Fruit fly (Drosophila melanogaster) whole organism, embryonic: ENCODE results near the gene eIF3d1.
A peak's percentile ranks its signal among the peaks of the same experiment; 100 is the strongest.

Experiments used
- Bdp1 ChIP-seq: fragments of 200-800 bp; sonication (Bioruptor generic); optimal IDR thresholded peaks from 3 replicates; lab custom pipeline; 2016; ENCODE audit warnings: missing biosample characterization, missing genetic modification characterization
- CG10267 ChIP-seq: fragments of 200-800 bp; sonication (Bioruptor generic); optimal IDR thresholded peaks from 2 replicates; lab custom pipeline; 2018; ENCODE audit warnings: missing biosample characterization, mild to moderate bottlenecking, missing genetic modification characterization, moderate library complexity
- CG11093 ChIP-seq: fragments of 200-800 bp; sonication (Bioruptor generic); IDR thresholded peaks from 3 replicates; pipeline ENCODE4 v1.3.6; 2022; ENCODE audit warnings: missing biosample characterization, missing genetic modification characterization
- CG12155 ChIP-seq: fragments of 200-800 bp; sonication (Bioruptor generic); optimal IDR thresholded peaks from 3 replicates; lab custom pipeline; 2016; ENCODE audit warnings: missing biosample characterization, missing genetic modification characterization
- CG13123 ChIP-seq: fragments of 200-800 bp; sonication (Bioruptor generic); optimal IDR thresholded peaks from 2 replicates; lab custom pipeline; 2016; ENCODE audit warnings: missing biosample characterization, missing genetic modification characterization
- CG13424 ChIP-seq: fragments of 200-800 bp; sonication (Bioruptor generic); optimal IDR thresholded peaks from 2 replicates; lab custom pipeline; 2019; ENCODE audit warnings: missing biosample characterization, mild to moderate bottlenecking, missing genetic modification characterization, moderate library complexity
- CG15269 ChIP-seq: fragments of 200-800 bp; sonication (Bioruptor generic); optimal IDR thresholded peaks from 2 replicates; lab custom pipeline; 2018; ENCODE audit warnings: missing biosample characterization, mild to moderate bottlenecking, missing genetic modification characterization, moderate library complexity
- CG1529 ChIP-seq: fragments of 200-800 bp; sonication (Bioruptor generic); optimal IDR thresholded peaks from 3 replicates; lab custom pipeline; 2018; ENCODE audit warnings: missing biosample characterization, missing genetic modification characterization
- CG15601 ChIP-seq: fragments of 200-800 bp; sonication (Bioruptor generic); optimal IDR thresholded peaks from 3 replicates; lab custom pipeline; 2019; ENCODE audit warnings: missing biosample characterization, mild to moderate bottlenecking, missing genetic modification characterization, moderate library complexity
- CG16815 ChIP-seq: fragments of 200-800 bp; sonication (Bioruptor generic); optimal IDR thresholded peaks from 3 replicates; lab custom pipeline; 2017; ENCODE audit warnings: missing biosample characterization, mild to moderate bottlenecking, missing genetic modification characterization
- CG17802 ChIP-seq: fragments of 200-800 bp; sonication (Bioruptor generic); optimal IDR thresholded peaks from 2 replicates; lab custom pipeline; 2018; ENCODE audit warnings: missing biosample characterization, mild to moderate bottlenecking, missing genetic modification characterization, moderate library complexity
- CG18599 ChIP-seq: fragments of 200-800 bp; sonication (Bioruptor generic); optimal IDR thresholded peaks from 3 replicates; lab custom pipeline; 2017; ENCODE audit warnings: missing biosample characterization, missing genetic modification characterization, mild to moderate bottlenecking, moderate library complexity, missing genetic modification reagents
- CG6254 ChIP-seq: fragments of 200-800 bp; sonication (Bioruptor generic); optimal IDR thresholded peaks from 3 replicates; lab custom pipeline; 2017; ENCODE audit warnings: mild to moderate bottlenecking, missing biosample characterization, missing genetic modification reagents, missing genetic modification characterization
- CG6272 ChIP-seq: fragments of 200-800 bp; sonication (Bioruptor generic); IDR thresholded peaks from 2 replicates; pipeline ENCODE4 v1.3.6; 2022; ENCODE audit warnings: missing biosample characterization, missing genetic modification characterization
- CG6654 ChIP-seq: fragments of 200-800 bp; sonication (Bioruptor generic); optimal IDR thresholded peaks from 2 replicates; lab custom pipeline; 2017; ENCODE audit warnings: missing biosample characterization, mild to moderate bottlenecking, missing genetic modification characterization
- CG6765 ChIP-seq: fragments of 200-800 bp; sonication (Bioruptor generic); optimal IDR thresholded peaks from 3 replicates; lab custom pipeline; 2017; ENCODE audit warnings: missing biosample characterization, mild to moderate bottlenecking, missing genetic modification characterization
- CG7786 ChIP-seq: fragments of 200-800 bp; sonication (Bioruptor generic); optimal IDR thresholded peaks from 2 replicates; lab custom pipeline; 2016; ENCODE audit warnings: missing biosample characterization, missing genetic modification characterization
- CG7839 ChIP-seq: fragments of 200-800 bp; sonication (Bioruptor generic); optimal IDR thresholded peaks from 3 replicates; lab custom pipeline; 2018; ENCODE audit warnings: missing biosample characterization, mild to moderate bottlenecking, missing genetic modification characterization, moderate library complexity
- CG8281 ChIP-seq: fragments of 200-800 bp; sonication (Bioruptor generic); optimal IDR thresholded peaks from 2 replicates; lab custom pipeline; 2018; ENCODE audit warnings: missing biosample characterization, mild to moderate bottlenecking, missing genetic modification characterization, moderate library complexity
- CoRest ChIP-seq: fragments of 200-800 bp; sonication (Bioruptor generic); optimal IDR thresholded peaks from 3 replicates; lab custom pipeline; 2018; ENCODE audit warnings: missing biosample characterization, mild to moderate bottlenecking, missing genetic modification characterization, moderate library complexity
- Elba2 ChIP-seq: fragments of 200-800 bp; sonication (Bioruptor generic); optimal IDR thresholded peaks from 3 replicates; lab custom pipeline; 2016; ENCODE audit warnings: missing biosample characterization, missing genetic modification characterization
- Hr51 ChIP-seq, 2 experiments: fragments of 200-800 bp; sonication (Bioruptor generic); optimal IDR thresholded peaks; 2 replicates in 1 of 2; 3 replicates in 1 of 2; lab custom pipeline; 2016 to 2018; ENCODE audit warnings: missing biosample characterization in 2 of 2, missing genetic modification characterization in 2 of 2, mild to moderate bottlenecking in 1 of 2, moderate library complexity in 1 of 2
- Pdp1 ChIP-seq, 2 experiments: fragments of 200-800 bp; sonication (Bioruptor generic); optimal IDR thresholded peaks; 3 replicates each; lab custom pipeline; 2016; ENCODE audit warnings: missing biosample characterization in 2 of 2, missing genetic modification characterization in 2 of 2, mild to moderate bottlenecking in 1 of 2, moderate library complexity in 1 of 2
- Rfx ChIP-seq: fragments of 200-800 bp; sonication (Bioruptor generic); IDR thresholded peaks from 2 replicates; pipeline ENCODE4 v1.3.6; 2022; ENCODE audit warnings: missing biosample characterization, missing genetic modification characterization
- Sry-β ChIP-seq: fragments of 200-800 bp; sonication (Bioruptor generic); optimal IDR thresholded peaks from 2 replicates; lab custom pipeline; 2018; ENCODE audit warnings: missing biosample characterization, mild to moderate bottlenecking, missing genetic modification characterization, moderate library complexity
- TFAM ChIP-seq: fragments of 200-800 bp; sonication (Bioruptor generic); optimal IDR thresholded peaks from 2 replicates; lab custom pipeline; 2017; ENCODE audit warnings: missing biosample characterization, missing genetic modification characterization, inconsistent platforms
- Taf1 ChIP-seq: fragments of 200-800 bp; sonication (Bioruptor generic); IDR thresholded peaks from 2 replicates; pipeline ENCODE4 v1.3.6; 2022; ENCODE audit warnings: missing biosample characterization, missing genetic modification characterization
- ap ChIP-seq: fragments of 200-800 bp; sonication (Bioruptor generic); IDR thresholded peaks from 2 replicates; pipeline ENCODE4 v1.3.6; 2022; ENCODE audit warnings: missing biosample characterization, missing genetic modification characterization
- ara ChIP-seq: fragments of 200-800 bp; sonication (Bioruptor generic); IDR thresholded peaks from 2 replicates; pipeline ENCODE4 v1.3.6; 2022; ENCODE audit warnings: missing biosample characterization, missing genetic modification characterization
- ato ChIP-seq: fragments of 200-800 bp; sonication (Bioruptor generic); IDR thresholded peaks from 2 replicates; pipeline ENCODE4 v1.3.6; 2022; ENCODE audit warnings: missing biosample characterization, missing genetic modification characterization; ENCODE audit not compliant: partially characterized antibody
- crc ChIP-seq: fragments of 200-800 bp; sonication (Bioruptor generic); optimal IDR thresholded peaks from 2 replicates; lab custom pipeline; 2016; ENCODE audit warnings: missing biosample characterization, missing genetic modification characterization
- dysf ChIP-seq: fragments of 200-800 bp; sonication (Bioruptor generic); IDR thresholded peaks from 3 replicates; pipeline ENCODE4 v1.3.6; 2022; ENCODE audit warnings: missing biosample characterization, missing genetic modification characterization
- eve ChIP-seq, 2 experiments: fragments of >200 bp; optimal IDR thresholded peaks; 2 replicates each; lab custom pipeline; 2017; ENCODE audit warnings: missing biosample characterization in 2 of 2, missing genetic modification characterization in 2 of 2
- gcm ChIP-seq: fragments of 200-800 bp; sonication (Bioruptor generic); optimal IDR thresholded peaks from 2 replicates; lab custom pipeline; 2019; ENCODE audit warnings: missing biosample characterization, mild to moderate bottlenecking, missing genetic modification characterization, moderate library complexity
- gsb-n ChIP-seq: fragments of 200-800 bp; sonication (Bioruptor generic); optimal IDR thresholded peaks from 3 replicates; lab custom pipeline; 2018; ENCODE audit warnings: missing biosample characterization, mild to moderate bottlenecking, missing genetic modification characterization
- hb ChIP-seq: fragments of 200-800 bp; sonication (Bioruptor generic); IDR thresholded peaks from 3 replicates; pipeline ENCODE4 v1.3.6; 2022; ENCODE audit warnings: missing biosample characterization, missing genetic modification characterization; ENCODE audit not compliant: partially characterized antibody
- hkb ChIP-seq, 2 experiments: fragments of 200-800 bp in 1 of 2; fragments of >200 bp in 1 of 2; sonication (Bioruptor generic) in 1 of 2; IDR thresholded peaks in 1 of 2; optimal IDR thresholded peaks in 1 of 2; 2 replicates each; pipeline versions ENCODE4 v1.3.6 to Lab custom; 2017 to 2022; ENCODE audit warnings: missing biosample characterization in 1 of 2, missing genetic modification characterization in 1 of 2
- inv ChIP-seq: fragments of 200-800 bp; sonication (Bioruptor generic); IDR thresholded peaks from 2 replicates; pipeline ENCODE4 v1.3.6; 2022; ENCODE audit warnings: missing biosample characterization, missing genetic modification characterization; ENCODE audit not compliant: partially characterized antibody
- klu ChIP-seq: fragments of 200-800 bp; sonication (Bioruptor generic); IDR thresholded peaks from 2 replicates; pipeline ENCODE4 v1.3.6; 2022; ENCODE audit warnings: missing biosample characterization, missing genetic modification characterization
- lab ChIP-seq: fragments of 200-800 bp; sonication (Bioruptor generic); optimal IDR thresholded peaks from 3 replicates; lab custom pipeline; 2017; ENCODE audit warnings: missing biosample characterization, missing genetic modification characterization, mild to moderate bottlenecking, moderate library complexity, missing genetic modification reagents
- mam ChIP-seq: fragments of 200-800 bp; sonication (Bioruptor generic); optimal IDR thresholded peaks from 3 replicates; lab custom pipeline; 2016; ENCODE audit warnings: missing biosample characterization, missing genetic modification characterization
- nom ChIP-seq: fragments of 200-800 bp; sonication (Bioruptor generic); optimal IDR thresholded peaks from 2 replicates; lab custom pipeline; 2017; ENCODE audit warnings: missing biosample characterization, missing genetic modification characterization, mild to moderate bottlenecking, moderate library complexity, missing genetic modification reagents
- p53 ChIP-seq: fragments of 200-800 bp; sonication (Bioruptor generic); optimal IDR thresholded peaks from 2 replicates; lab custom pipeline; 2016; ENCODE audit warnings: missing biosample characterization, missing genetic modification characterization
- phol ChIP-seq: fragments of 200-800 bp; sonication (Bioruptor generic); optimal IDR thresholded peaks from 3 replicates; lab custom pipeline; 2018; ENCODE audit warnings: missing biosample characterization, mild to moderate bottlenecking, missing genetic modification characterization, moderate library complexity
- psq ChIP-seq: fragments of 200-800 bp; sonication (Bioruptor generic); optimal IDR thresholded peaks from 2 replicates; lab custom pipeline; 2017; ENCODE audit warnings: missing biosample characterization, missing genetic modification characterization
- pzg ChIP-seq: fragments of 200-800 bp; sonication (Bioruptor generic); optimal IDR thresholded peaks from 3 replicates; lab custom pipeline; 2018; ENCODE audit warnings: missing biosample characterization, mild to moderate bottlenecking, missing genetic modification characterization, moderate library complexity
- shn ChIP-seq: fragments of 200-800 bp; sonication (Bioruptor generic); optimal IDR thresholded peaks from 3 replicates; lab custom pipeline; 2016; ENCODE audit warnings: missing biosample characterization, missing genetic modification characterization
- wek ChIP-seq: fragments of 200-800 bp; sonication (Bioruptor generic); optimal IDR thresholded peaks from 3 replicates; lab custom pipeline; 2018; ENCODE audit warnings: missing biosample characterization, mild to moderate bottlenecking, missing genetic modification characterization, moderate library complexity
- yki ChIP-seq: fragments of >200 bp; optimal IDR thresholded peaks from 3 replicates; lab custom pipeline; 2018

Gene eIF3d1

DNA sequence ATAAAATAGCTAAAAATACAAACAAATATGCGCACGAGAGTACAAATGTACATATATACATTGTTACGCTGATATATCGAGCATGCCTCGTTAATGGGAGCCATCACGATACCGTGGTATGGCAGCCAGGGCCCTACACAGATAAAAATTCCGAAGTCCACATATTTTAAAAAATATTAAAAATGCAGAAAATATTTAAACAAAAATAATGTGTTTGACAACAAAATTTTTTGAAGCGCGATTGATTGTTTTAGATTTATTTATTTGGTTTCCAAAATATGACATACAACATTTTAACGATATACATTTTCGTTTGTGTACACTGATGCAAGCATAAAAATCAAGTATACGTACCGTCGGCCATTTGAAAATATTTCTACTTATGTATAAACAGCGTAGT lies 46.9 kb downstream of the eIF3d1 start (continued):
- TF ChIP-seq p53 (no peak), mam (GFP tag; lab: Kevin White, UChicago) (peak; percentile 85), yki (lab: Kevin White, UChicago) (no peak), CG6272 (GFP tag; lab: Robert Waterston, UW) (peak; percentile 43; the same call in 1 of the 2 replicates), CG7839 (tag; lab: Kevin White, UChicago) (peak; percentile 85), crc (peak; percentile 53), Hr51 (GFP tag; optimal IDR thresholded peaks at IDR 0.05; lab: Kevin White, UChicago) (peak; percentile 45 to 86), eve (GFP tag; optimal IDR thresholded peaks at IDR 0.05; lab: Kevin White, UChicago) (peak in 1 of 2 experiments; percentile 11), klu (GFP tag; lab: Robert Waterston, UW) (peak; percentile 77), CG6654 (GFP tag; lab: Kevin White, UChicago) (peak; percentile 19), gsb-n (tag; lab: Kevin White, UChicago) (peak; percentile 4), wek (GFP tag; lab: Kevin White, UChicago) (no peak), ara (GFP tag; lab: Robert Waterston, UW) (0 out of 2 replicates have a peak, but pooled peaks have one; percentile 35), lab (GFP tag; lab: Kevin White, UChicago) (peak; percentile 95), Elba2 (GFP tag; lab: Kevin White, UChicago) (no peak), TFAM (no peak), CG16815 (GFP tag; lab: Kevin White, UChicago) (peak; percentile 66), hkb (optimal IDR thresholded peaks at IDR 0.05; lab: Kevin White, UChicago) (no peak), hkb (GFP tag; IDR thresholded peaks at IDR 0.05; lab: Robert Waterston, UW) (peak; percentile 89), Sry-β (GFP tag; lab: Kevin White, UChicago) (no peak), CG15269 (tag; lab: Kevin White, UChicago) (peak; percentile 84), Bdp1 (GFP tag; lab: Kevin White, UChicago) (peak; percentile 52), hb (GFP tag; lab: Robert Waterston, UW) (no peak), nom (no peak), ato (GFP tag; lab: Robert Waterston, UW) (no peak), CG15601 (no peak), CoRest (tag; lab: Kevin White, UChicago) (peak; percentile 81), CG8281 (tag; lab: Kevin White, UChicago) (peak; percentile 10), CG18599 (peak; percentile 94), CG6254 (no peak), CG13123 (no peak), CG6765 (GFP tag; lab: Kevin White, UChicago) (peak; percentile 79), CG7786 (GFP tag; lab: Kevin White, UChicago) (peak; percentile 76), pzg (GFP tag; lab: Kevin White, UChicago) (no peak), CG1529 (GFP tag; lab: Kevin White, UChicago) (no peak), CG11093 (GFP tag; lab: Robert Waterston, UW) (0 out of 3 replicates have a peak, but pooled peaks have one; percentile 18), phol (tag; lab: Kevin White, UChicago) (peak; percentile 69), psq (GFP tag; lab: Kevin White, UChicago) (peak; percentile 9), CG12155 (GFP tag; lab: Kevin White, UChicago) (peak; percentile 84), dysf (peak; percentile 87), inv (no peak), ap (peak; percentile 46), gcm (GFP tag; lab: Kevin White, UChicago) (peak; percentile 52), Taf1 (peak; percentile 70; the same call in 1 of the 2 replicates), Pdp1 (GFP tag; optimal IDR thresholded peaks at IDR 0.05; lab: Kevin White, UChicago) (peak; percentile 67 to 74), shn (GFP tag; lab: Kevin White, UChicago) (peak; percentile 32), CG13424 (tag; lab: Kevin White, UChicago) (peak; percentile 63), Rfx (GFP tag; lab: Robert Waterston, UW) (peak; percentile 91), CG10267 (tag; lab: Kevin White, UChicago) (peak; percentile 63), CG17802 (tag; lab: Kevin White, UChicago) (peak; percentile 5)
